Worm (Caenorhabditis elegans): ENCODE measurements around the gene sqd-1.

DNA sequence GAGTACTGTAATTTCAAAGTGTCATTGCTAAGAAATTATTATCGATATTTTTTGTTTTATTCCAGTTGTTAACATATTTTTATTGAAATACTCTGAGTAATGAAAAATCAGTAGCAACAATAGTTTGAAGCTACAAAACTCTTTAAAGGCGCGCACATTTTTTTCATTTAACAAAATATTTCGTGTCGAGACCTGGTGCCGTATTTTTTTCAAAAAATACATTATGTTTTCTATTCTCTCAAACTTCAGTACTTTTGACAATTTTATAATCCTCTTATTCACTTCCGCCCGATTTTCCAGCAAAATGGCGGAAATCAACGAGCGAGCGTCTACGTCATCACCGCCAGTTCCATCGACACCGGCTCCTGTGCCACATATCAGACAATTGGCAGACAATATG lies 9.9 kb downstream of the sqd-1 start, which contains the start of gene blos-2:
- TF ChIP-seq dve-1 (tag; optimal IDR thresholded peaks at IDR 0.05) (no peak), elt-2 (tag; optimal IDR thresholded peaks at IDR 0.05) (no peak), ceh-30 (tag; optimal IDR thresholded peaks at IDR 0.05) (no peak), unc-86 (tag; optimal IDR thresholded peaks at IDR 0.05) (no peak), pha-4 (tag; optimal IDR thresholded peaks at IDR 0.05) (no peak), ceh-2 (tag; optimal IDR thresholded peaks at IDR 0.05) (no peak), ahr-1 (tag; optimal IDR thresholded peaks at IDR 0.05) (no peak), lin-11 (tag; optimal IDR thresholded peaks at IDR 0.05) (no peak)
